Worm (Caenorhabditis elegans): ENCODE results near the gene cyp-35A4.

- no peak for TF ChIP-seq W03F9.2 (tag; optimal IDR thresholded peaks at IDR 0.05)
- TF ChIP-seq dao-5 (tag; optimal IDR thresholded peaks at IDR 0.05) = no peak
- TF ChIP-seq him-1 (tag; optimal IDR thresholded peaks at IDR 0.05) = no peak
These were observed 51.5 kb downstream of the cyp-35A4 start, which contains the start of gene F38H12.5 for ce11 chrV:4082952-4083351.
